Worm (Caenorhabditis elegans) whole organism, L4/young adult: ENCODE measurements around the gene isp-1.

Source experiments
- W03F9.2 ChIP-seq: fragments of 150-350 bp; optimal IDR thresholded peaks from 2 replicates; lab custom pipeline; 2014; ENCODE audit warnings: missing biosample characterization, missing genetic modification characterization
- dao-5 ChIP-seq: sonication (generic microtip); optimal IDR thresholded peaks from 2 replicates; lab custom pipeline; 2016; ENCODE audit warnings: missing genotype, missing genetic modification characterization, moderate library complexity, missing compliant biosample characterization
- him-1 ChIP-seq: sonication (generic microtip); optimal IDR thresholded peaks from 2 replicates; lab custom pipeline; 2016; ENCODE audit warnings: missing genotype, missing genetic modification reagents, missing genetic modification characterization, missing compliant biosample characterization

DNA sequence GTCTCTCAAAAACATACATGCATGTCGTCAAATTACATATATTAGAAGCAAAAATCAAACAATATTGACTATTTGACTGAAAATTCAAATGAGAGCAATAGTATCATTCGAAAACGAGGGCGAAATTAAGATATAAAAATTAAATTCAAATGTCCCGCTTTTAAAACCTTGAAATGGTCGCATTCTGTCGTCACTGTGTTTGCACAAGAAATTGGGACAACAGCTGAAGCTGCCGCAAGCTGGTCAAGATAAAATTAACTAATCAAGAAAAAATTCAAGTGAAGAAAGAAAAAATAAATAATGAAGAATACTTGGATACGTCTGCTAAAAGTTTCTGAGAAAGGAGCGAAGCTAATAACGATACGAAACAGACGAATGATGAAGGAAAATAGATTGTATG is 23.2 kb downstream of the isp-1 start:
- TF ChIP-seq him-1 (tag; lab: Kevin White, UChicago) (no peak), W03F9.2 (tag; lab: Kevin White, UChicago) (no peak), dao-5 (tag; lab: Kevin White, UChicago) (no peak)
